Worm (Caenorhabditis elegans) whole organism, late embryonic: ENCODE measurements around the gene phdh-1.

Experiments used
- ceh-18 ChIP-seq: sonication (generic microtip); optimal IDR thresholded peaks from 2 replicates; lab custom pipeline; 2016; ENCODE audit warnings: missing genetic modification characterization, missing compliant biosample characterization
- che-1 ChIP-seq: sonication (generic microtip); optimal IDR thresholded peaks from 2 replicates; lab custom pipeline; 2016; ENCODE audit warnings: mild to moderate bottlenecking, missing genetic modification characterization, missing compliant biosample characterization
- lin-11 ChIP-seq: fragments of 200-800 bp; sonication (Bioruptor generic); optimal IDR thresholded peaks from 2 replicates; lab custom pipeline; 2018; ENCODE audit warnings: mild to moderate bottlenecking, missing genetic modification characterization, missing compliant biosample characterization
- tbx-7 ChIP-seq: sonication (generic microtip); optimal IDR thresholded peaks from 2 replicates; lab custom pipeline; 2016; ENCODE audit warnings: missing genotype, missing genetic modification characterization, missing compliant biosample characterization
- unc-55 ChIP-seq: sonication (generic microtip); optimal IDR thresholded peaks from 2 replicates; lab custom pipeline; 2017; ENCODE audit warnings: missing biosample characterization, missing genetic modification reagents, missing genetic modification characterization

DNA sequence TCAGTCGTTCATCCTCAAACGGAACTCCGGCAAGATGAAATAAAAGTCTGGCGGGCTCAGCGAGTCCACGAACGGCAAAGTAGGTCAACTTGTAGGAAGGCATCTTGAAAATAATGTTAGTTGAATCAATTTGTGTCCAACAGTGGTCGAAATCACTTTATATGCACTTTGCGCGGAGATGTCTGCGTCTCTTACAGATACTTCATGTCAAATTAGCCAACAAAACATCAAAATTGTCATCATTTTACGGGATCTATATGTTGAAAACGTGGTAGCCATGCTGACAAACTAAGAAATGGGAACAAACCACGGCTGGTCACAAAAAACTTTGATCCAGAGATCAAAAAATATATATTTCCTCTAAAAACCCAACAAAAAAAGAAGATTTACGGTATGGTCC, 20.5 kb downstream of the phdh-1 start, which contains the start of gene gst-12:
- TF ChIP-seq ceh-18 (tag; lab: Kevin White, UChicago) (no peak), unc-55 (GFP tag; lab: Kevin White, UChicago) (no peak), che-1 (tag; lab: Kevin White, UChicago) (no peak), lin-11 (tag; lab: Kevin White, UChicago) (no peak), tbx-7 (tag; lab: Kevin White, UChicago) (no peak)
